Fruit fly (Drosophila melanogaster) whole organism: ENCODE results near the gene Drsl1.

Source experiments
- CG8478 ChIP-seq: fragments of >200 bp; optimal IDR thresholded peaks from 2 replicates; lab custom pipeline; 2018; ENCODE audit warnings: inconsistent platforms
- Dll ChIP-seq: fragments of >200 bp; optimal IDR thresholded peaks from 2 replicates; lab custom pipeline; 2017
- EcR ChIP-seq, 2 experiments: fragments of >200 bp; optimal IDR thresholded peaks; 2 replicates each; lab custom pipeline; 2017; ENCODE audit warnings: missing biosample characterization in 2 of 2, missing genetic modification characterization in 2 of 2, missing genetic modification reagents in 2 of 2
- pan ChIP-seq: fragments of >200 bp; optimal IDR thresholded peaks from 2 replicates; lab custom pipeline; 2017
- psq ChIP-seq: fragments of >200 bp; optimal IDR thresholded peaks from 2 replicates; lab custom pipeline; 2017
- usp ChIP-seq: fragments of >200 bp; optimal IDR thresholded peaks from 2 replicates; lab custom pipeline; 2017; ENCODE audit warnings: missing biosample characterization, missing genetic modification characterization, mixed read lengths

Drsl1 gene

DNA sequence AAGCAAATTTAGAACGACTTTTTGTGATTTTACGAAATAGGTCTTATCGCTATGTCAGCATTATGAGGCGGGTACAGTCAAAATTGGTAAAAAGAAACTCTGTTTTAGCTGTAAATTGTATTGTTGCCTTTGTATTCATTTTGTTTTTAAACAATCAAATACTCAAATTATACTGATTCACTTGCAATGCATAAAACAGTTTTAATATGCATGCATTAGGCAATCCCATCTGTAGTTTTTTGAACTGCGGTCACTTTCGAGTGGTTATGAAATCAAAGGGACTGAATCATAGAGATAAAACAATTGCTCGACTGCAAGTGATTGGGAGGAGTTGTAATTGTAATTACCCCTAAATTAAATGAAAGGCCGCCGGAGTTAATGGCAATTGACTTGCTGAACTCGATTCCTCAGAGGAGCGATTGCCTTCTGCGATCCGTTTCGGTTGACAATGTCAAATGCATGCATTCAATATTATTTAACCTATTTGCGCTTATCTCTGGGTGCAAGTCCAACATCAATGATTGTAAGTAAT lies 4.2 kb upstream of the Drsl1 start:
- TF ChIP-seq CG8478 (lab: Kevin White, UChicago), result no peak
- no peak for TF ChIP-seq psq (lab: Kevin White, UChicago)
- no peak for TF ChIP-seq pan (lab: Kevin White, UChicago)
- no peak for TF ChIP-seq usp (GFP tag; lab: Kevin White, UChicago)
- TF ChIP-seq EcR (GFP tag; optimal IDR thresholded peaks at IDR 0.05; lab: Kevin White, UChicago), result no peak
- TF ChIP-seq Dll, result no peak

DNA sequence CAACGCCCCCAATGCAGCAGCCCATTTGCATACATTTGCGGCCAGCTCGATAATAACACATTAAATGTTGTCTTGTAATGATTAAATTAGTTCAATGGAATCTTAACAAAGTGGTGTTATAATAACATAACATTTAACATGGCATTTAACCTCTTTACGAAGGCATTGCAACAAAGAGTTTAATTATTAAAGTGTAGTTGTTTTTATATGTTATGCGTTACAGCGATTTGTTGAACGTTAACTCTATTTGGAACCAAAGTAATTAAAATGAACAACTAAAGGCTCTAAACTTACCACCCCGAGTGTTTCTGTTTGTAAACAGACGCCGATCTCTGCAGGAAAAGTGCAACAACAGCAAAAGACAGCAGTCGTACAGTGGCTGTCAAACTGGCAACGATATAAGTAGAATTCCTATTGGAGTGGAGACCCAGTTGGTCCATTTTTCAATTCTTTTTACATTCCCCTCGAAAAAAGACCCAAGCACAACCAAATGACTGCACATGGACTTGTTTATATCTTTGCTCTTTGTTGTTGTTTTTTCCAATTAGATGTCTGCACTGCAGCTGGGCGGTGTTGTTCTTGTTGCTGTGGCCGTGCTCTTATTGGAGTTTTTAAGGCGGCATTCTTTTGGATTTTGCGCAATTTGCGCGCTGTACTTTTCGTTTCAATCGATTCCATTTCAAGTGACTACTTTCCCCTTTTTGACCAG lies 3.4 kb upstream of the Drsl1 start:
- TF ChIP-seq EcR (GFP tag; optimal IDR thresholded peaks at IDR 0.05; lab: Kevin White, UChicago) (no peak), usp (GFP tag; lab: Kevin White, UChicago) (no peak), psq (lab: Kevin White, UChicago) (no peak), CG8478 (lab: Kevin White, UChicago) (no peak), pan (lab: Kevin White, UChicago) (no peak), Dll (no peak)

DNA sequence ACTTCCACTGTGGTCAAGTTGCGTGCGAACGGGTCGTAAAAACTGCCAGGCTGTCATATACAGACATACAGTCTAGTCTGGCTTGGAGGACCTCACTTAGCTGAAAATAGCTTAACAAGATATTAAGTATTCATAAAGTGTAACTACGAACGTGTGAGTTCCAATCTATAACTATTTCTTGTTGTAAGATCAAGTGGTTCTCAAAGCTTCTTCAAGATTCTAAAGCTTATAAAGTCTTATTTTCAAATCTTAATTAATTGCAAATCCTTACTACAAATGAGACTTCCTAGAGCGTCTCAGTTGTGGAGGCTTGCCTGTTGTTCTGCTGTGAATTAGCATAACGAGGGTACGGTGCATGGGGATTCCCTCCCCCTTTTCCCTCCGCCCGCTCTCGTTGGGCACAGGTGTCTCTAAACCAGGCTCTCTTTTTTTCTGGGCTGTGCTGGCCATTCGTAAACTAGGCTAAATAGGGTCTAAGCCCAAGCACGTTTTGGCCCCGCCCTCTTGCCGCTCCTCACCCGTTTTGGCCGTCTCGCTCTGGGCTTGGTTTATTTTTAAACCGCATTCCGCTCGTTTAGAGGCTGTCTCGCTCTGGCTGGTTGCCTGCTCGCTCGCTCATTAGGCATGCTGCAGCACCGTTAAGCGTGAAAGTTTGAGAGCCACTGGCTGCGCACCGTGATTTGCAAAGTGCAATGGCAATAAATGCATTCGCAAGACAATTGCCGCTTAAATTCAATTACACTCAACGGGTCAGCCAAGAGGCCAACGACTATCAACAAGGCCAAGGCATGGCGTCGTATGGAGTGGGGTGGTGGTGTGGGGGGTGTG lies 2.7 kb upstream of the Drsl1 start:
- TF ChIP-seq CG8478 (lab: Kevin White, UChicago) (no peak), psq (lab: Kevin White, UChicago) (no peak), EcR (GFP tag; optimal IDR thresholded peaks at IDR 0.05; lab: Kevin White, UChicago) (no peak), pan (lab: Kevin White, UChicago) (no peak)

DNA sequence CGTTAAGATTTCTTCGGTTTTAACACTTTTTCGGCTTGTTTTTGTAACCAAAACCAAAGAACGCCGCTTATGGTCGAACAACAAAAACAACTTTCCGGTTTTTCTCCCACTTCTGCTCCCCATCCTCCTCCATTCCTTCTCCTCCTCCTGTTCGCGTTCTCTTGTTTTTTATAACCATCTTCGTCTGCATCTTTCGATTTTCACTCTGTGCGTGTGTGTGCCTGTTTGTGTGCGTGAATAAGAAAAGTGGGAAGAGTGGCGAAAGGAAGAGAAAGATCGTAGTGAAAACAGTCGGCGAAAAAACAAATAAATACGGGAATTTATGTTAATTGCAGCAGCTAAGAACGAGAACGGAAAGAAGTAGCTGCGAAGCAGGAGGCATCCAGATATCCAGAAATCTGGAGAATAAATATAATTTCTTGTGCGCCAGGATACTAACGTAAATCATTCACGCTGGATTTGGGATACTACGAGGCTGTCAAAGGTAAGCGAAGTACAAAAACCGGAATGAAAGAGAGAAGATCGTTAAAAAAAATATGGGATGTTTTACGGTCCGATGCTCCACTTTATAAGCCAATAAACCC lies 1.8 kb upstream of the Drsl1 start:
- TF ChIP-seq psq (lab: Kevin White, UChicago) (no peak), Dll (no peak), CG8478 (lab: Kevin White, UChicago) (no peak), pan (lab: Kevin White, UChicago) (no peak), EcR (GFP tag; optimal IDR thresholded peaks at IDR 0.05; lab: Kevin White, UChicago) (no peak), usp (GFP tag; lab: Kevin White, UChicago) (no peak)

DNA sequence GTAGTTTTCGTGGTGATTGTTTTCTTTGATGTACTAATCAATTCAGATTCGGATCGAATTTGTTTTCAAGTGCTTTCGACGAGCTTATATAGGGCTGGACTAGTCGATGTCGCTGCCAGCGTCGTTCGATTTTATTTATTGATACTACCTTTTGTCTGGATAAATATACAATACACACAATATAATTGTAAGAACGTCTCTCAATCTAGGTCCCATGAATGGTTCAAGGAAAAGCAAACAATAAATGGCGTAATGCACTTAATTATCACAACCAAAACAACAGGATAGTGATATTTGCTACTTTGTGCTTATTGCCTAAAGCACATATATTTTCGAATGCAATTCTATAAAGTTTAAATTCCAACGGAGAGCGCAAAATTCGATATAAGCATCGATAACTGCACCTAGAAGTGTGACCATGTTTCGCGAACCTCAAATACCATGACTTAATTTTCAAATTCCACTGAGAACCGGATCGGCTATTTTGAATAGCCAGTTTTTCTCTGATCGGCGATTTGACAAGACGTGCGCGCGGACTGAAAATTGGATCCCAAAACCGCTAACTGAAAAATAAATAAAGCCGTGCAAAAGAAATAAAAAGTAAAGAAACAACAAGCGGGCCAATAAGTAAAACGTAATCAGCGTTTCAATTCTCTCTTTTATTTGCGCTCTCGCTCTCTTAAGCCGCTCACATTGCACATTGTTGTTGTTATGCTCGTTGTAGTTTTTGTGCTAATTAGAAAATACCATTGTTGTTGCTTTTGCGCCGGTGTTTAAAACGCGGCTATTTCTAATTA lies 978 bp upstream of the Drsl1 start, which contains the start of the genes Drsl6 and kst:
Drsl6 (minus strand) TSS at position 51 of the 797 bp plus-strand sequence.
kst (plus strand) TSS at position 493 of the 797 bp plus-strand sequence.
- no peak for TF ChIP-seq usp (GFP tag; lab: Kevin White, UChicago)
- TF ChIP-seq CG8478 (lab: Kevin White, UChicago), result no peak
- no peak for TF ChIP-seq psq (lab: Kevin White, UChicago)
- no peak for TF ChIP-seq Dll
- TF ChIP-seq EcR (GFP tag; optimal IDR thresholded peaks at IDR 0.05; lab: Kevin White, UChicago), result no peak
- TF ChIP-seq pan (lab: Kevin White, UChicago), result no peak

DNA sequence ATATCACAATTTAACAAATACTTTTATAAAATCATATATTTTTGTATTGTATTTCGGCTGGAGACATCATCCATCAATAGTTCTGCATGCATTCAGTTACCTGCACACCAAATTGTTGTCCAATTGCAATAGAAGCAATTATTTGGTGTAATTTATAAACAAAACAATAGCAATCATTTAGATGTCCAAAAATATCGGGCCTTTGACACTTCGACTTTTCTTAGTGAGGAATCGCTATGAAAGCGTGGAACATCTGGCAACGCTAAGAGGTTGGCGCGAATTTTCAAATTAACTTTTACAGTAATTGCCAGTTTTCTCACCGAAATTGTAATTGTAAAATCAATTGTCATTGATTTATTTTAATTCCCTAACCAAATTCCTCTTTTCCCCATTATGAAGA lies 804 bp downstream of the Drsl1 start, which contains the start of gene CG14969:
CG14969 (minus strand) TSS at position 195 of the 400 bp plus-strand sequence.
- TF ChIP-seq psq (lab: Kevin White, UChicago) (no peak), EcR (GFP tag; optimal IDR thresholded peaks at IDR 0.05; lab: Kevin White, UChicago) (no peak), pan (lab: Kevin White, UChicago) (no peak), Dll (no peak), usp (GFP tag; lab: Kevin White, UChicago) (no peak), CG8478 (lab: Kevin White, UChicago) (no peak)

DNA sequence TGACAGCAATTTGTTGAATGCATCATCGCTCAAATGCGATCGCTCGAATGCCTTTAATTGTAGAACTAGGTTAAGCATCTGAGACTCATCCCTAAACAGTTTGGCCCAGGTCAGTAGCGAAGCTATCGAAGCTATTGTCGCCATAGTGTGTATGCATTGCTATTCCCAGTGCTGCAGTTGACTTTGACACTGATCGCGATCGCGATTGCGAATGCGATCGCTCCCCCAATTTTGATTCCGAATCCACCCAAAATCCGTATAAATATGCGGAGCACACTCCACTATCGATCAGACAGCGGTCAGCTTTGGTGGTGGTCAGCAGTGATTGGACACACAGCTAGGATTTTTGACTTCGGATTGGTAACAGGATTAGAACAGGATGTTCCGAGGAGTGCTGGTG lies 5.8 kb downstream of the Drsl1 start, which contains the start of gene CG14961:
CG14961 (plus strand) TSS at position 301 of the 400 bp plus-strand sequence.
- TF ChIP-seq pan (lab: Kevin White, UChicago) (no peak), Dll (no peak), usp (GFP tag; lab: Kevin White, UChicago) (no peak), psq (lab: Kevin White, UChicago) (no peak)

DNA sequence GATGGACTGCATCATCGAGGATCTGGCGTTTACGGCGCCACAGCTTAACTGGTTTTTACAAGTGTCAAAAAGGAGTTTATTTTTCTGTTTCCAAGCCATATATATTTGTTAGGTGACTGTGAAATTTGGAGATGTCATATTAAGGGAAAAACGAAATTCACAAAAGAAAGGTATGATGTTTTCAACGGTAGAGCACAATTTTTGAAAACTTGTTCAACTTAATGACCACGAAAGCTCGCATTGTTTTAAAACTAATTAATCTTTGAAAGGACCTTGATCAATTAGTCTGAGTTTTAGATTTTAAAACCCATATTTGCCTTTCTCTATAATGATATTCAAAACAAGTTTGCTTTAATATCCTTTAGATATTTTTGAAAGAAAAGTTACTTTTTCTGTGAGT lies 6.8 kb downstream of the Drsl1 start, which contains the start of gene Strip:
Strip (minus strand) TSS at position 101 of the 400 bp plus-strand sequence.
- TF ChIP-seq EcR (GFP tag; optimal IDR thresholded peaks at IDR 0.05; lab: Kevin White, UChicago), result no peak
- TF ChIP-seq CG8478 (lab: Kevin White, UChicago), result no peak
- TF ChIP-seq pan (lab: Kevin White, UChicago), result no peak
- TF ChIP-seq Dll, result no peak
- no peak for TF ChIP-seq psq (lab: Kevin White, UChicago)
- TF ChIP-seq usp (GFP tag; lab: Kevin White, UChicago), result no peak

DNA sequence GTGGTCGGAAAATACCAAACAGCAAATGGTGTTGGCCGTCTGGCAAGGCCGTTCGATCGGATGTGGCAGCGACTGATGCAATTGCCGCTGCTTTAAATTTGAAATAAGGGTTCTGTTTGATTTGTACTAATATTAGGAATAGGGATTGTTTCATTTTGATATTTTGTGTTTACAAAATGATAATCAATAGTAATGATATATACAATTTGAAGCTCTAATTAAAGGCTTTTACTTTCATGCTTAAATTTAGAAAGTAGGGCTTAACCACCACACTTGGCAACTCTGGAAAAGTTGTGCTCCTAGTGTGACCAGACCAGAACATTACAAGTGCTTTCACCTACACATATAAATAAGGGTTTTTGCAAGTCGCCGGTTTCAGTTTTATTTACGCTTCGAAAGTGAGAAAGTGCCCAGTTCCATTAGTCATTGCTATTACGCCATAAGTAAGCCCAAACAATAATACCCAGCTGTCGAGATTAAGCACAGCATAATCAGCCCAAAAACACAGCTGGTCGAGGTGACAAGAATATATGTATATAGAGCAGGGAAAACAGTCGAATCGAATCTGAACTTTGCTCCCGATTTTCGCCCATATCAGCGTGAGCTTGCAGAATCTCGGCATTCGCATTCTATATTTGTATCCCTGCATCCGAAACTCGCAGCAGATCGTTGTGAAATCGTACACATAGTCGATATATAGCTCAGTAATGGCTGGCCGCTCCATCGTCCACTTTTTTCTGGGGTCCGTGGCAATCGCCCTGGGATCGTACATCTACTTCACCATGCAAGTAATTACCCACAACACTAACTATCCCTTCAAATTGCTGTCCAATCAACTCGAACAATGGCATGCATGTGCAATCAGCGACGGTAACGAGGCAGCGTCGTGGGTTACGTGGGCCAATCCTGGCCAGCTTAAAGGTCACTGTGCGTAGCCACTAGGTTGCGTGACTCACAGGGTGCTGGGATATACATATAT lies 9.4 kb downstream of the Drsl1 start, which contains the start of gene Gtpx:
Gtpx (plus strand) TSS at position 341 of the 979 bp plus-strand sequence.
- TF ChIP-seq pan (lab: Kevin White, UChicago) (no peak), usp (GFP tag; lab: Kevin White, UChicago) (no peak), Dll (no peak), psq (lab: Kevin White, UChicago) (no peak), EcR (GFP tag; optimal IDR thresholded peaks at IDR 0.05; lab: Kevin White, UChicago) (no peak), CG8478 (lab: Kevin White, UChicago) (no peak)
